Fruit fly (Drosophila melanogaster): ENCODE results near the gene mthl7.

mthl7 gene

DNA sequence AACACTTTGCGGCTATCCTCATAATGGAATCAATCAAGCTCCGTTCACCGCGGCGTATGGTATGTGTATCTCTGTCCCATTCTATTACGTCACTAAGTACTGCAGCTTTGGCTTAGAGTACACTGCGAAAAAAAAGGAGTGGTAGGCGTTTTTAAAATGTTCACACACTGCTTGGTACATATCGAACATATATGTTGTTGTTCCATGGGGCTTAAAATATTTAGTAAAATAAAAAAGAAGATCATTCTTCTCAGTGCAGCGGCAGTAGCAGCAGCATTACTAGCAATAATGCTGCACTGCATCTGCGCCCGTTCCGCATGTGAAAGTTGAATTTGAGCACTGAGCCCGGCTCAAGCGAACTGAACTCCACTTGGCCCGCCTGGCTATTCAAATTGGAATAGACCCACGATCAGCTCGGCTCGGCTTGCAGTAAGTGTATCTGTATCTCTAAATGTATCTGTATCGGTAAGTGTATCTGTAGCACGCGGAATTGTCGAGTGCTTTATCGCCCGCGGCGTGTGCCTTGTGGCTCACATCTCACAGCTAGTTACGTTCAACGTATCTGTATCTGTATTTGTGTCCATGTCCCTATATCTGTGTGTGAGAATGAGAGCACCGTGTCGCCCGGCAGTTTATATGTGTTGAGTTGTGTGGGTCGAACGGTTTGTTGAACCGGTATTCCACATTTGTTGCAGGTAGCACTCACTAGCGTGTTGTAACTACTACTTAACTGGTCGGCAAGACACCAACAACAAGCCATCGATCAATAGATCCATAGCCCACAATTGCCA lies 26.9 kb downstream of the mthl7 start (continued):
- peak; percentile 58 for TF ChIP-seq ATbp (GFP tag; optimal IDR thresholded peaks at IDR 0.05)
- peak; percentile 40 for TF ChIP-seq unpg (GFP tag; optimal IDR thresholded peaks at IDR 0.05)
- TF ChIP-seq CG13894 (tag; optimal IDR thresholded peaks at IDR 0.05), result no peak
- TF ChIP-seq CG6175 (GFP tag; IDR thresholded peaks at IDR 0.05), result peak; percentile 53; the same call in 1 of the 3 replicates
- TF ChIP-seq dan (GFP tag; IDR thresholded peaks at IDR 0.05), result no peak
- TF ChIP-seq en (GFP tag; optimal IDR thresholded peaks at IDR 0.05), result no peak
- TF ChIP-seq CG12236 (GFP tag; optimal IDR thresholded peaks at IDR 0.05), result peak; percentile 28
- TF ChIP-seq luna (GFP tag; optimal IDR thresholded peaks at IDR 0.05), result no peak
- no peak for TF ChIP-seq pan (optimal IDR thresholded peaks at IDR 0.05)
- peak in 1 of 2 experiments; percentile 69 for TF ChIP-seq pan (GFP tag; optimal IDR thresholded peaks at IDR 0.05 in 1 of 2, IDR thresholded peaks at IDR 0.05 in 1 of 2)
- TF ChIP-seq CG12219 (GFP tag; optimal IDR thresholded peaks at IDR 0.05), result peak; percentile 30
- TF ChIP-seq row (GFP tag; IDR thresholded peaks at IDR 0.05), result peak; percentile 63
- TF ChIP-seq tgo (GFP tag; IDR thresholded peaks at IDR 0.05), result peak; percentile 55; the same call in 2 of the 3 replicates
- TF ChIP-seq amos (GFP tag; IDR thresholded peaks at IDR 0.05; ENCODE audit: partially characterized antibody), result no peak
- TF ChIP-seq hkb (optimal IDR thresholded peaks at IDR 0.05), result no peak
- peak; percentile 76 for TF ChIP-seq hkb (GFP tag; IDR thresholded peaks at IDR 0.05)
- TF ChIP-seq CG7786 (GFP tag; optimal IDR thresholded peaks at IDR 0.05), result no peak
- TF ChIP-seq CG14441 (GFP tag; IDR thresholded peaks at IDR 0.05), result peak; percentile 66
- peak; percentile 36 for TF ChIP-seq CG9727 (GFP tag; optimal IDR thresholded peaks at IDR 0.05)
- TF ChIP-seq CG10543 (GFP tag; optimal IDR thresholded peaks at IDR 0.05), result no peak
- TF ChIP-seq Gsc (GFP tag; IDR thresholded peaks at IDR 0.05), result peak; percentile 46; the same call in 1 of the 2 replicates
- TF ChIP-seq CG15514 (GFP tag; optimal IDR thresholded peaks at IDR 0.05), result peak; percentile 29
- TF ChIP-seq Opbp (GFP tag; IDR thresholded peaks at IDR 0.05; ENCODE audit: partially characterized antibody), result no peak
- peak; percentile 45 for TF ChIP-seq cato (GFP tag; optimal IDR thresholded peaks at IDR 0.05; ENCODE audit: borderline replicate concordance)
- no peak for TF ChIP-seq dm (GFP tag; optimal IDR thresholded peaks at IDR 0.05)
- no peak for TF ChIP-seq hb (GFP tag; IDR thresholded peaks at IDR 0.05; ENCODE audit: partially characterized antibody)
- TF ChIP-seq twi (tag; optimal IDR thresholded peaks at IDR 0.05), result no peak
- TF ChIP-seq Dref (GFP tag; IDR thresholded peaks at IDR 0.05), result no peak
- no peak for TF ChIP-seq eyg (GFP tag; optimal IDR thresholded peaks at IDR 0.05)
- TF ChIP-seq Nf-YA (GFP tag; IDR thresholded peaks at IDR 0.05), result no peak
- no peak for TF ChIP-seq B-H2 (GFP tag; optimal IDR thresholded peaks at IDR 0.05)
- peak; percentile 61 for TF ChIP-seq D19A (tag; optimal IDR thresholded peaks at IDR 0.05)
- no peak for TF ChIP-seq schlank (tag; optimal IDR thresholded peaks at IDR 0.05)
- peak; percentile 41 for TF ChIP-seq CG6813 (GFP tag; optimal IDR thresholded peaks at IDR 0.05)
- no peak for TF ChIP-seq klu (GFP tag; IDR thresholded peaks at IDR 0.05)
- peak; percentile 35 for TF ChIP-seq CG18764 (GFP tag; optimal IDR thresholded peaks at IDR 0.05)
- no peak for TF ChIP-seq sug (tag; optimal IDR thresholded peaks at IDR 0.05)
- TF ChIP-seq so (GFP tag; IDR thresholded peaks at IDR 0.05), result peak; percentile 65; the same call in 1 of the 3 replicates
- peak; percentile 35 for TF ChIP-seq CG10267 (tag; optimal IDR thresholded peaks at IDR 0.05)
- TF ChIP-seq CG3407 (GFP tag; optimal IDR thresholded peaks at IDR 0.05), result no peak
- no peak for TF ChIP-seq Sin3A (optimal IDR thresholded peaks at IDR 0.05)
- no peak for TF ChIP-seq inv (GFP tag; IDR thresholded peaks at IDR 0.05; ENCODE audit: partially characterized antibody)
- no peak for TF ChIP-seq CG4707 (GFP tag; optimal IDR thresholded peaks at IDR 0.05)
- no peak for TF ChIP-seq CG16813 (GFP tag; IDR thresholded peaks at IDR 0.05; ENCODE audit: partially characterized antibody)
- TF ChIP-seq CG14710 (tag; optimal IDR thresholded peaks at IDR 0.05), result peak; percentile 29
- TF ChIP-seq CG7357 (GFP tag; IDR thresholded peaks at IDR 0.05), result no peak
- peak; percentile 51 for TF ChIP-seq CG1529 (GFP tag; optimal IDR thresholded peaks at IDR 0.05)
- no peak for TF ChIP-seq zen2 (GFP tag; IDR thresholded peaks at IDR 0.05; ENCODE audit: partially characterized antibody)
- peak; percentile 26 for TF ChIP-seq Camta (GFP tag; optimal IDR thresholded peaks at IDR 0.05)
- no peak for TF ChIP-seq gcm2 (GFP tag; optimal IDR thresholded peaks at IDR 0.05)
